Fruit fly (Drosophila melanogaster) whole organism, pupa: Measurements from ENCODE around the gene CG14852.

Experiments used
- CG10348 ChIP-seq: fragments of 200-800 bp; sonication (Bioruptor generic); IDR thresholded peaks from 2 replicates; pipeline ENCODE4 v1.3.6; 2022; ENCODE audit warnings: missing biosample characterization, missing genetic modification characterization
- CG17806 ChIP-seq: fragments of 200-800 bp; sonication (Bioruptor generic); optimal IDR thresholded peaks from 2 replicates; lab custom pipeline; 2018; ENCODE audit warnings: missing biosample characterization, mild to moderate bottlenecking, missing genetic modification characterization, moderate library complexity
- Pif1A ChIP-seq: fragments of 200-800 bp; sonication (Bioruptor generic); optimal IDR thresholded peaks from 3 replicates; lab custom pipeline; 2016; ENCODE audit warnings: missing biosample characterization, missing genetic modification characterization
- Pif1B ChIP-seq: fragments of 200-800 bp; sonication (Bioruptor generic); optimal IDR thresholded peaks from 3 replicates; lab custom pipeline; 2016; ENCODE audit warnings: missing biosample characterization, missing genetic modification characterization
- gl ChIP-seq: fragments of 200-800 bp; sonication (Bioruptor generic); optimal IDR thresholded peaks from 2 replicates; lab custom pipeline; 2018; ENCODE audit warnings: missing biosample characterization, mild to moderate bottlenecking, missing genetic modification characterization

DNA sequence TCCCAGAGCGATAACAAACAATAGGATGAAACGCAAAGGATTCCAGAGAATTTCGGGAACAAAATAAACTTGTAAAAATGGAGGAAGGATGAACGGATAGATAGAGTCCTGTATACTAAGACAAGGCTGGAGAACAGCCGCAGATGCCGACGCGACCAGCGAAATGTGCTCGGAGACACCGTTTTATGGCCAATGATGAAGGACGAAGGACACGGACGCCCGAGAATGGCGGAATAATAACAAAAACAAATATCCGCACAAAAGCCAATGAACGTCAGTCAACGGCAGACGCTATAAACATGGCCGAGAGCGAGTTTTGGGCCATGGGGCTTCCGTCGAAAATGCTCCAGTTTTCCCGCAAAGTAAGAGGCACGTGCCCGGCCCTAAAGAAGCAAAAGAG is 10.7 kb upstream of the CG14852 start:
- no peak for TF ChIP-seq Pif1B (GFP tag; lab: Kevin White, UChicago)
- no peak for TF ChIP-seq CG17806 (tag; lab: Kevin White, UChicago)
- TF ChIP-seq Pif1A (GFP tag; lab: Kevin White, UChicago): no peak
- TF ChIP-seq CG10348 (GFP tag; lab: Robert Waterston, UW): no peak
- no peak for TF ChIP-seq gl (tag; lab: Kevin White, UChicago)
